Fruit fly (Drosophila melanogaster): ENCODE measurements around the gene CG46463.

Gene CG46463

dm6 chr3L:3466200-3466599 lies 5.1 kb downstream of the CG46463 start, which contains the start of gene CycJ:
TSS of gene CycJ (plus strand) at chr3L:3466428.
- TF ChIP-seq CG9948 (tag; optimal IDR thresholded peaks at IDR 0.05) (no peak), CG32121 (GFP tag; IDR thresholded peaks at IDR 0.05) (no peak), Pif1B (GFP tag; optimal IDR thresholded peaks at IDR 0.05) (no peak), Ets98B (GFP tag; IDR thresholded peaks at IDR 0.05) (no peak), CG10348 (GFP tag; IDR thresholded peaks at IDR 0.05) (no peak), CG4496 (GFP tag; IDR thresholded peaks at IDR 0.05) (0 out of 3 replicates have a peak, but pooled peaks have one; percentile 8), CG14655 (GFP tag; optimal IDR thresholded peaks at IDR 0.05) (no peak)

dm6 chr3L:3469709-3470108 lies 8.6 kb downstream of the CG46463 start:
- TF ChIP-seq CG14655 (GFP tag; optimal IDR thresholded peaks at IDR 0.05) (no peak), CG8159 (tag; optimal IDR thresholded peaks at IDR 0.05) (no peak), D1 (tag; optimal IDR thresholded peaks at IDR 0.05) (no peak), CG32121 (GFP tag; IDR thresholded peaks at IDR 0.05) (no peak)

- TF ChIP-seq CG8301 (tag; optimal IDR thresholded peaks at IDR 0.05) (no peak), D1 (tag; optimal IDR thresholded peaks at IDR 0.05) (no peak), CG4496 (GFP tag; IDR thresholded peaks at IDR 0.05) (peak; percentile 67), CG34367 (tag; optimal IDR thresholded peaks at IDR 0.05) (no peak), CG10348 (GFP tag; IDR thresholded peaks at IDR 0.05) (no peak), Ets98B (GFP tag; IDR thresholded peaks at IDR 0.05) (peak; percentile 9; the same call in 1 of the 2 replicates), CG12605 (GFP tag; IDR thresholded peaks at IDR 0.05) (no peak), Snoo (tag; optimal IDR thresholded peaks at IDR 0.05) (peak; percentile 20), CG8159 (tag; optimal IDR thresholded peaks at IDR 0.05) (no peak), fd96Ca (GFP tag; IDR thresholded peaks at IDR 0.05) (no peak), CG13204 (GFP tag; optimal IDR thresholded peaks at IDR 0.05) (no peak)
These were observed 10.1 kb downstream of the CG46463 start, which contains the start of gene CG14971 for dm6 chr3L:3471174-3471573. TSS of gene CG14971 (minus strand) at chr3L:3471309.

dm6 chr3L:3472063-3472528 lies 11.0 kb downstream of the CG46463 start, which contains the start of the genes CG32267 and CG42324:
TSS of gene CG32267 (minus strand) at chr3L:3472113.
TSS of gene CG42324 (plus strand) at chr3L:3472447.
- TF ChIP-seq gl (tag; optimal IDR thresholded peaks at IDR 0.05) = no peak
- TF ChIP-seq CG8301 (tag; optimal IDR thresholded peaks at IDR 0.05) = no peak
- TF ChIP-seq Snoo (tag; optimal IDR thresholded peaks at IDR 0.05) = no peak
- no peak for TF ChIP-seq CG10348 (GFP tag; IDR thresholded peaks at IDR 0.05)
- no peak for TF ChIP-seq CG14655 (GFP tag; optimal IDR thresholded peaks at IDR 0.05)
- no peak for TF ChIP-seq CG9948 (tag; optimal IDR thresholded peaks at IDR 0.05)
- no peak for TF ChIP-seq CG13204 (GFP tag; optimal IDR thresholded peaks at IDR 0.05)
- no peak for TF ChIP-seq fd96Ca (GFP tag; IDR thresholded peaks at IDR 0.05)
- TF ChIP-seq Pif1B (GFP tag; optimal IDR thresholded peaks at IDR 0.05) = no peak
- TF ChIP-seq rn (GFP tag; IDR thresholded peaks at IDR 0.05) = no peak
- TF ChIP-seq Pif1A (GFP tag; optimal IDR thresholded peaks at IDR 0.05) = no peak
- TF ChIP-seq CG4496 (GFP tag; IDR thresholded peaks at IDR 0.05) = no peak; the same call in 2 of the 3 replicates
- TF ChIP-seq CG17806 (tag; optimal IDR thresholded peaks at IDR 0.05) = no peak

- TF ChIP-seq CG13204 (GFP tag; optimal IDR thresholded peaks at IDR 0.05) (no peak), CG14655 (GFP tag; optimal IDR thresholded peaks at IDR 0.05) (no peak), Pif1A (GFP tag; optimal IDR thresholded peaks at IDR 0.05) (peak; percentile 33), CG15710 (tag; optimal IDR thresholded peaks at IDR 0.05) (peak; percentile 63), CG8159 (tag; optimal IDR thresholded peaks at IDR 0.05) (peak; percentile 85), CG8301 (tag; optimal IDR thresholded peaks at IDR 0.05) (no peak), CG4496 (GFP tag; IDR thresholded peaks at IDR 0.05) (peak; percentile 80), EcR (GFP tag; optimal IDR thresholded peaks at IDR 0.05) (no peak), fd96Ca (GFP tag; IDR thresholded peaks at IDR 0.05) (no peak; the same call in 2 of the 3 replicates), CG17806 (tag; optimal IDR thresholded peaks at IDR 0.05) (peak; percentile 56), CG32121 (GFP tag; IDR thresholded peaks at IDR 0.05) (no peak), gl (tag; optimal IDR thresholded peaks at IDR 0.05) (peak; percentile 22), Snoo (tag; optimal IDR thresholded peaks at IDR 0.05) (peak; percentile 29), Pif1B (GFP tag; optimal IDR thresholded peaks at IDR 0.05) (peak; percentile 21), D1 (tag; optimal IDR thresholded peaks at IDR 0.05) (no peak), CG10348 (GFP tag; IDR thresholded peaks at IDR 0.05) (no peak), CG12605 (GFP tag; IDR thresholded peaks at IDR 0.05) (peak; percentile 50; the same call in 1 of the 2 replicates), Ets98B (GFP tag; IDR thresholded peaks at IDR 0.05) (peak; percentile 52), CG34367 (tag; optimal IDR thresholded peaks at IDR 0.05) (peak; percentile 50), rn (GFP tag; IDR thresholded peaks at IDR 0.05) (no peak), CG9948 (tag; optimal IDR thresholded peaks at IDR 0.05) (peak; percentile 21)
These were observed 11.7 kb downstream of the CG46463 start for dm6 chr3L:3472786-3473185.

dm6 chr3L:3479551-3479950 lies 18.4 kb downstream of the CG46463 start:
- TF ChIP-seq CG8159 (tag; optimal IDR thresholded peaks at IDR 0.05) (peak; percentile 10), fd96Ca (GFP tag; IDR thresholded peaks at IDR 0.05) (no peak), CG14655 (GFP tag; optimal IDR thresholded peaks at IDR 0.05) (peak; percentile 11)

dm6 chr3L:3484553-3484952 lies 23.4 kb downstream of the CG46463 start, which contains the start of gene CG43074:
TSS of gene CG43074 (minus strand) at chr3L:3484653.
- TF ChIP-seq CG34367 (tag; optimal IDR thresholded peaks at IDR 0.05) (no peak), CG14655 (GFP tag; optimal IDR thresholded peaks at IDR 0.05) (no peak), CG10348 (GFP tag; IDR thresholded peaks at IDR 0.05) (no peak), Pif1B (GFP tag; optimal IDR thresholded peaks at IDR 0.05) (no peak)
